Fruit fly (Drosophila melanogaster) whole organism, embryonic: ENCODE results near the gene MED27.

Experiments
- Blimp-1 ChIP-seq: fragments of 200-800 bp; sonication (Bioruptor generic); optimal IDR thresholded peaks from 3 replicates; lab custom pipeline; 2018; ENCODE audit warnings: missing biosample characterization, missing genetic modification characterization, mild to moderate bottlenecking, moderate library complexity, missing genetic modification reagents
- CG10979 ChIP-seq: fragments of 200-800 bp; sonication (Bioruptor generic); optimal IDR thresholded peaks from 2 replicates; lab custom pipeline; 2018; ENCODE audit warnings: missing biosample characterization, mild to moderate bottlenecking, missing genetic modification characterization, moderate library complexity
- CG11398 ChIP-seq: fragments of 200-800 bp; sonication (Bioruptor generic); optimal IDR thresholded peaks from 2 replicates; lab custom pipeline; 2016; ENCODE audit warnings: missing biosample characterization, missing genetic modification characterization
- CG12071 ChIP-seq: fragments of 200-800 bp; sonication (Bioruptor generic); optimal IDR thresholded peaks from 3 replicates; lab custom pipeline; 2018; ENCODE audit warnings: missing biosample characterization, mild to moderate bottlenecking, missing genetic modification characterization
- CG12391 ChIP-seq: fragments of 200-800 bp; sonication (Bioruptor generic); optimal IDR thresholded peaks from 3 replicates; lab custom pipeline; 2018; ENCODE audit warnings: missing biosample characterization, mild to moderate bottlenecking, missing genetic modification characterization, moderate library complexity
- CG12769 ChIP-seq: fragments of 200-800 bp; sonication (Bioruptor generic); optimal IDR thresholded peaks from 2 replicates; lab custom pipeline; 2019; ENCODE audit warnings: missing biosample characterization, mild to moderate bottlenecking, missing genetic modification characterization, moderate library complexity
- CG15073 ChIP-seq: fragments of 200-800 bp; sonication (Bioruptor generic); optimal IDR thresholded peaks from 2 replicates; lab custom pipeline; 2016; ENCODE audit warnings: missing biosample characterization, missing genetic modification characterization
- CG1529 ChIP-seq: fragments of 200-800 bp; sonication (Bioruptor generic); optimal IDR thresholded peaks from 3 replicates; lab custom pipeline; 2018; ENCODE audit warnings: missing biosample characterization, missing genetic modification characterization
- CG1602 ChIP-seq: fragments of 200-800 bp; sonication (Bioruptor generic); optimal IDR thresholded peaks from 3 replicates; lab custom pipeline; 2016; ENCODE audit warnings: missing biosample characterization, missing genetic modification characterization
- CG18262 ChIP-seq: fragments of 200-800 bp; optimal IDR thresholded peaks from 3 replicates; lab custom pipeline; 2019; ENCODE audit warnings: missing biosample characterization, mild to moderate bottlenecking, missing genetic modification characterization, moderate library complexity
- CG18599 ChIP-seq: fragments of 200-800 bp; sonication (Bioruptor generic); optimal IDR thresholded peaks from 3 replicates; lab custom pipeline; 2017; ENCODE audit warnings: missing biosample characterization, missing genetic modification characterization, mild to moderate bottlenecking, moderate library complexity, missing genetic modification reagents
- CG7271 ChIP-seq: fragments of 200-800 bp; sonication (Bioruptor generic); optimal IDR thresholded peaks from 2 replicates; lab custom pipeline; 2018; ENCODE audit warnings: missing biosample characterization, mild to moderate bottlenecking, missing genetic modification characterization, moderate library complexity
- CG7839 ChIP-seq: fragments of 200-800 bp; sonication (Bioruptor generic); optimal IDR thresholded peaks from 3 replicates; lab custom pipeline; 2018; ENCODE audit warnings: missing biosample characterization, mild to moderate bottlenecking, missing genetic modification characterization, moderate library complexity
- CG8290 ChIP-seq, 3 experiments: fragments of 200-800 bp; sonication (Bioruptor generic); optimal IDR thresholded peaks; 2 replicates each; lab custom pipeline; 2016 to 2019; ENCODE audit warnings: missing biosample characterization in 3 of 3, missing genetic modification characterization in 3 of 3, mild to moderate bottlenecking in 2 of 3, moderate library complexity in 1 of 3
- CG8359 ChIP-seq: fragments of 200-800 bp; sonication (Bioruptor generic); optimal IDR thresholded peaks from 2 replicates; lab custom pipeline; 2017; ENCODE audit warnings: missing biosample characterization, mild to moderate bottlenecking, missing genetic modification characterization, borderline replicate concordance
- CG8388 ChIP-seq: fragments of 200-800 bp; sonication (Bioruptor generic); optimal IDR thresholded peaks from 2 replicates; lab custom pipeline; 2019; ENCODE audit warnings: missing biosample characterization, mild to moderate bottlenecking, missing genetic modification characterization, moderate library complexity
- D19B ChIP-seq: fragments of 200-800 bp; sonication (Bioruptor generic); optimal IDR thresholded peaks from 2 replicates; lab custom pipeline; 2017; ENCODE audit warnings: missing biosample characterization, mild to moderate bottlenecking, missing genetic modification characterization
- Dip2 ChIP-seq: fragments of 200-800 bp; sonication (Bioruptor generic); IDR thresholded peaks from 2 replicates; pipeline ENCODE4 v1.3.6; 2022; ENCODE audit warnings: missing biosample characterization, missing genetic modification characterization
- Dp ChIP-seq: fragments of 200-800 bp; sonication (Bioruptor generic); optimal IDR thresholded peaks from 2 replicates; lab custom pipeline; 2018; ENCODE audit warnings: missing biosample characterization, mild to moderate bottlenecking, missing genetic modification characterization, moderate library complexity
- H15 ChIP-seq: fragments of 200-800 bp; sonication (Bioruptor generic); IDR thresholded peaks from 3 replicates; pipeline ENCODE4 v1.3.6; 2022; ENCODE audit warnings: missing biosample characterization, missing genetic modification characterization
- HmgD ChIP-seq: fragments of 200-800 bp; sonication (Bioruptor generic); optimal IDR thresholded peaks from 3 replicates; lab custom pipeline; 2016; ENCODE audit warnings: missing biosample characterization, missing genetic modification characterization
- Hr51 ChIP-seq, 2 experiments: fragments of 200-800 bp; sonication (Bioruptor generic); optimal IDR thresholded peaks; 2 replicates in 1 of 2; 3 replicates in 1 of 2; lab custom pipeline; 2016 to 2018; ENCODE audit warnings: missing biosample characterization in 2 of 2, missing genetic modification characterization in 2 of 2, mild to moderate bottlenecking in 1 of 2, moderate library complexity in 1 of 2
- Jarid2 ChIP-seq: fragments of 200-800 bp; sonication (Bioruptor generic); optimal IDR thresholded peaks from 3 replicates; lab custom pipeline; 2017; ENCODE audit warnings: mild to moderate bottlenecking, missing biosample characterization, missing genetic modification reagents, missing genetic modification characterization
- Lhr ChIP-seq: fragments of 200-800 bp; sonication (Bioruptor generic); optimal IDR thresholded peaks from 3 replicates; lab custom pipeline; 2017; ENCODE audit warnings: mild to moderate bottlenecking, missing biosample characterization, missing genetic modification reagents, missing genetic modification characterization
- Myb ChIP-seq: fragments of 200-800 bp; sonication (Bioruptor generic); optimal IDR thresholded peaks from 2 replicates; lab custom pipeline; 2016; ENCODE audit warnings: missing biosample characterization, missing genetic modification characterization
- NC2α ChIP-seq: fragments of 200-800 bp; sonication (Bioruptor generic); optimal IDR thresholded peaks from 2 replicates; lab custom pipeline; 2016; ENCODE audit warnings: missing biosample characterization, missing genetic modification characterization
- NC2β ChIP-seq: fragments of 200-800 bp; sonication (Bioruptor generic); optimal IDR thresholded peaks from 2 replicates; lab custom pipeline; 2016; ENCODE audit warnings: missing biosample characterization, missing genetic modification characterization
- NfI ChIP-seq: fragments of 200-800 bp; sonication (Bioruptor generic); optimal IDR thresholded peaks from 3 replicates; lab custom pipeline; 2018; ENCODE audit warnings: missing biosample characterization, mild to moderate bottlenecking, missing genetic modification characterization, moderate library complexity
- Side ChIP-seq: fragments of 200-800 bp; sonication (Bioruptor generic); optimal IDR thresholded peaks from 2 replicates; lab custom pipeline; 2016; ENCODE audit warnings: missing biosample characterization, missing genetic modification characterization
- Taf1 ChIP-seq: fragments of 200-800 bp; sonication (Bioruptor generic); IDR thresholded peaks from 2 replicates; pipeline ENCODE4 v1.3.6; 2022; ENCODE audit warnings: missing biosample characterization, missing genetic modification characterization
- Usf ChIP-seq: fragments of 200-800 bp; sonication (Bioruptor generic); optimal IDR thresholded peaks from 2 replicates; lab custom pipeline; 2017; ENCODE audit warnings: missing genotype, missing biosample characterization, missing genetic modification characterization
- Xrp1 ChIP-seq: fragments of 200-800 bp; sonication (Bioruptor generic); IDR thresholded peaks from 2 replicates; pipeline ENCODE4 v1.3.6; 2022; ENCODE audit warnings: missing biosample characterization, missing genetic modification characterization
- ap ChIP-seq: fragments of 200-800 bp; sonication (Bioruptor generic); IDR thresholded peaks from 2 replicates; pipeline ENCODE4 v1.3.6; 2022; ENCODE audit warnings: missing biosample characterization, missing genetic modification characterization
- bbx ChIP-seq: fragments of 200-800 bp; sonication (Bioruptor generic); IDR thresholded peaks from 2 replicates; pipeline ENCODE4 v1.3.6; 2022; ENCODE audit warnings: missing biosample characterization, missing genetic modification characterization; ENCODE audit not compliant: partially characterized antibody
- crp ChIP-seq, 2 experiments: fragments of 200-800 bp; sonication (Bioruptor generic); optimal IDR thresholded peaks; 2 replicates in 1 of 2; 3 replicates in 1 of 2; lab custom pipeline; 2017; ENCODE audit warnings: missing biosample characterization in 2 of 2, missing genetic modification characterization in 2 of 2, mild to moderate bottlenecking in 1 of 2, moderate library complexity in 1 of 2
- her ChIP-seq: fragments of 200-800 bp; sonication (Bioruptor generic); optimal IDR thresholded peaks from 2 replicates; lab custom pipeline; 2016; ENCODE audit warnings: missing biosample characterization, missing genetic modification characterization
- kah ChIP-seq: fragments of 200-800 bp; sonication (Bioruptor generic); optimal IDR thresholded peaks from 2 replicates; lab custom pipeline; 2018; ENCODE audit warnings: missing biosample characterization, mild to moderate bottlenecking, missing genetic modification characterization
- ken ChIP-seq: fragments of 200-800 bp; sonication (Bioruptor generic); IDR thresholded peaks from 3 replicates; pipeline ENCODE4 v1.3.6; 2022; ENCODE audit warnings: missing biosample characterization, missing genetic modification characterization
- onecut ChIP-seq: fragments of 200-800 bp; sonication (Bioruptor generic); IDR thresholded peaks from 2 replicates; pipeline ENCODE4 v1.3.6; 2022; ENCODE audit warnings: missing biosample characterization, missing genetic modification characterization
- otp ChIP-seq: fragments of 200-800 bp; sonication (Bioruptor generic); IDR thresholded peaks from 3 replicates; pipeline ENCODE4, ENCODE4 v1.3.6; 2022; ENCODE audit warnings: missing biosample characterization, missing genetic modification characterization
- phol ChIP-seq: fragments of 200-800 bp; sonication (Bioruptor generic); optimal IDR thresholded peaks from 3 replicates; lab custom pipeline; 2018; ENCODE audit warnings: missing biosample characterization, mild to moderate bottlenecking, missing genetic modification characterization, moderate library complexity
- psq ChIP-seq: fragments of 200-800 bp; sonication (Bioruptor generic); optimal IDR thresholded peaks from 2 replicates; lab custom pipeline; 2017; ENCODE audit warnings: missing biosample characterization, missing genetic modification characterization
- ranshi ChIP-seq: fragments of 200-800 bp; sonication (Bioruptor generic); IDR thresholded peaks from 2 replicates; pipeline ENCODE4 v1.3.6; 2022; ENCODE audit warnings: missing biosample characterization, missing genetic modification characterization
- sens-2 ChIP-seq: fragments of 200-800 bp; sonication (Bioruptor generic); IDR thresholded peaks from 2 replicates; pipeline ENCODE4 v1.3.6; 2022; ENCODE audit warnings: missing biosample characterization, missing genetic modification characterization
- shn ChIP-seq: fragments of 200-800 bp; sonication (Bioruptor generic); optimal IDR thresholded peaks from 3 replicates; lab custom pipeline; 2016; ENCODE audit warnings: missing biosample characterization, missing genetic modification characterization
- sqz ChIP-seq: fragments of 200-800 bp; sonication (Bioruptor generic); optimal IDR thresholded peaks from 3 replicates; lab custom pipeline; 2018; ENCODE audit warnings: missing biosample characterization, mild to moderate bottlenecking, missing genetic modification characterization
- tgo ChIP-seq: fragments of 200-800 bp; sonication (Bioruptor generic); IDR thresholded peaks from 3 replicates; pipeline ENCODE4 v1.3.6; 2022; ENCODE audit warnings: missing biosample characterization, missing genetic modification characterization
- tio ChIP-seq: fragments of 200-800 bp; sonication (Bioruptor generic); optimal IDR thresholded peaks from 2 replicates; lab custom pipeline; 2017; ENCODE audit warnings: missing biosample characterization, missing genetic modification characterization, inconsistent platforms
- tna ChIP-seq: fragments of 200-800 bp; sonication (Bioruptor generic); IDR thresholded peaks from 2 replicates; pipeline ENCODE4 v1.3.6; 2022; ENCODE audit warnings: missing biosample characterization, missing genetic modification characterization; ENCODE audit not compliant: partially characterized antibody
- trem ChIP-seq: fragments of 200-800 bp; optimal IDR thresholded peaks from 3 replicates; lab custom pipeline; 2019; ENCODE audit warnings: missing biosample characterization, mild to moderate bottlenecking, missing genetic modification characterization, moderate library complexity
- vvl ChIP-seq: fragments of 200-800 bp; sonication (Bioruptor generic); IDR thresholded peaks from 2 replicates; pipeline ENCODE4 v1.3.6; 2022; ENCODE audit warnings: missing biosample characterization, missing genetic modification characterization

MED27 gene

DNA sequence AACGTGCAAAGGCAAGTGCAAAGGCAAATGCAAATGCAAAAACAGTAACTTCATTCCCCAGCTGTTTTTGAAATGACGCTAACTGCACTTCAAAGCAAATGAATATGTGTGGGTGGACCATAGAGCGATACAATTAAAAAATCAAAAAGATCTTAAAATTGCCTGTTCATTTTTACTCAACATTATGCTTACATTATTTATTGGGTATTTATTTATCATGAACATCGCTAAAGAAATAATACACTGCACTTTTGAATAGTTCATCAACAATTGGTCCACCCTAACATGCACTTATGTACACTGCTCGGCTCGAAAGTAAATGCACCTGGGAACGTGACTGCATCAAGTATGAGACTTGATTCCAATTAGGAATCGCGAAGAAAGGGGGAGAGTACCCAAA, 39.5 kb downstream of the MED27 start (continued):
- no peak for TF ChIP-seq CG7839 (tag; lab: Kevin White, UChicago)
- no peak for TF ChIP-seq her
- TF ChIP-seq CG8290 (GFP tag; optimal IDR thresholded peaks at IDR 0.05; lab: Kevin White, UChicago), result no peak
- no peak for TF ChIP-seq CG8290 (tag; optimal IDR thresholded peaks at IDR 0.05; lab: Kevin White, UChicago)
- TF ChIP-seq Side (GFP tag; lab: Kevin White, UChicago), result no peak
- peak; percentile 12 for TF ChIP-seq CG8388
- TF ChIP-seq ken (GFP tag; lab: Robert Waterston, UW), result no peak
- TF ChIP-seq CG7271, result no peak
- no peak for TF ChIP-seq Myb
- no peak for TF ChIP-seq tna
- no peak for TF ChIP-seq CG1602 (GFP tag; lab: Kevin White, UChicago)
- TF ChIP-seq Jarid2 (GFP tag; lab: Kevin White, UChicago), result no peak
- TF ChIP-seq CG15073, result no peak
- TF ChIP-seq psq, result no peak
- TF ChIP-seq CG12071, result no peak
- TF ChIP-seq CG12769 (tag; lab: Kevin White, UChicago), result no peak
- TF ChIP-seq bbx, result no peak
- no peak for TF ChIP-seq Taf1 (GFP tag; lab: Robert Waterston, UW)
- no peak for TF ChIP-seq Dip2
- no peak for TF ChIP-seq shn
- no peak for TF ChIP-seq CG12391 (tag; lab: Kevin White, UChicago)
- TF ChIP-seq Dp (GFP tag; lab: Kevin White, UChicago), result no peak
- peak in 1 of 2 experiments; percentile 9 for TF ChIP-seq Hr51 (GFP tag; optimal IDR thresholded peaks at IDR 0.05; lab: Kevin White, UChicago)
- TF ChIP-seq ranshi (GFP tag; lab: Robert Waterston, UW), result 0 out of 2 replicates have a peak, but pooled peaks have one; percentile 12
- TF ChIP-seq sens-2 (GFP tag; lab: Robert Waterston, UW), result no peak
- no peak for TF ChIP-seq CG8359
- no peak for TF ChIP-seq ap (GFP tag; lab: Robert Waterston, UW)
- TF ChIP-seq kah (GFP tag; lab: Kevin White, UChicago), result no peak
- TF ChIP-seq onecut (GFP tag; lab: Robert Waterston, UW), result no peak
- TF ChIP-seq vvl (GFP tag; lab: Robert Waterston, UW), result no peak
- no peak for TF ChIP-seq trem (tag; lab: Kevin White, UChicago)
- no peak for TF ChIP-seq H15 (GFP tag; lab: Robert Waterston, UW)
- TF ChIP-seq Lhr (GFP tag; lab: Kevin White, UChicago), result no peak
- no peak for TF ChIP-seq D19B (GFP tag; lab: Kevin White, UChicago)
- no peak for TF ChIP-seq HmgD (GFP tag; lab: Kevin White, UChicago)
- no peak for TF ChIP-seq otp (GFP tag; lab: Robert Waterston, UW)
- no peak for TF ChIP-seq NC2β (GFP tag; lab: Kevin White, UChicago)
- TF ChIP-seq NfI (GFP tag; lab: Kevin White, UChicago), result no peak
- TF ChIP-seq tgo (GFP tag; lab: Robert Waterston, UW), result no peak
- TF ChIP-seq Blimp-1 (GFP tag; lab: Kevin White, UChicago), result peak; percentile 49
- no peak for TF ChIP-seq crp (GFP tag; optimal IDR thresholded peaks at IDR 0.05; lab: Kevin White, UChicago)
- no peak for TF ChIP-seq NC2α (GFP tag; lab: Kevin White, UChicago)
- peak; percentile 20 for TF ChIP-seq phol (tag; lab: Kevin White, UChicago)
- TF ChIP-seq CG18262 (tag; lab: Kevin White, UChicago), result peak; percentile 29
- no peak for TF ChIP-seq CG1529 (GFP tag; lab: Kevin White, UChicago)
- peak; percentile 2 for TF ChIP-seq CG10979
- 0 out of 2 replicates have a peak, but pooled peaks have one; percentile 28 for TF ChIP-seq Xrp1 (GFP tag; lab: Robert Waterston, UW)
- no peak for TF ChIP-seq CG18599 (GFP tag; lab: Kevin White, UChicago)
- TF ChIP-seq CG11398, result no peak
- TF ChIP-seq sqz, result no peak
- no peak for TF ChIP-seq Usf (GFP tag; lab: Kevin White, UChicago)
- no peak for TF ChIP-seq tio
